Worm (Caenorhabditis elegans) whole organism, L2 larva: ENCODE measurements around the gene ZK1128.3.

ENCODE experiments used
- C34F6.9 ChIP-seq: fragments of 150-350 bp; optimal IDR thresholded peaks from 2 replicates; lab custom pipeline; 2014; ENCODE audit warnings: missing biosample characterization, missing genetic modification characterization
- F13H6.1 ChIP-seq: sonication (generic microtip); optimal IDR thresholded peaks from 2 replicates; lab custom pipeline; 2016; ENCODE audit warnings: missing genetic modification characterization, missing compliant biosample characterization
- R02D3.7 ChIP-seq: fragments of 150-350 bp; optimal IDR thresholded peaks from 2 replicates; lab custom pipeline; 2014; ENCODE audit warnings: missing biosample characterization, missing genetic modification characterization
- Y55F3AM.14 ChIP-seq: fragments of 200-800 bp; sonication (Bioruptor generic); optimal IDR thresholded peaks from 2 replicates; lab custom pipeline; 2018; ENCODE audit warnings: mild to moderate bottlenecking, missing genetic modification characterization, missing compliant biosample characterization
- ZK546.5 ChIP-seq: sonication (generic microtip); optimal IDR thresholded peaks from 2 replicates; lab custom pipeline; 2017; ENCODE audit warnings: missing biosample characterization, missing genetic modification characterization
- alr-1 ChIP-seq: fragments of 150-350 bp; optimal IDR thresholded peaks from 2 replicates; lab custom pipeline; 2014; ENCODE audit warnings: missing biosample characterization, missing genetic modification characterization
- ama-1 ChIP-seq: fragments of 150-350 bp; optimal IDR thresholded peaks from 2 replicates; lab custom pipeline; 2018; ENCODE audit warnings: inconsistent platforms
- blmp-1 ChIP-seq: sonication (generic microtip); optimal IDR thresholded peaks from 2 replicates; lab custom pipeline; 2017; ENCODE audit warnings: missing genetic modification characterization, mild to moderate bottlenecking, missing compliant biosample characterization, antibody characterized with exemption, moderate library complexity; ENCODE audit not compliant: insufficient read depth
- ceh-16 ChIP-seq: fragments of 150-350 bp; optimal IDR thresholded peaks from 2 replicates; lab custom pipeline; 2014; ENCODE audit warnings: missing biosample characterization, missing genetic modification characterization
- crh-2 ChIP-seq: sonication (generic microtip); optimal IDR thresholded peaks from 2 replicates; lab custom pipeline; 2017; ENCODE audit warnings: missing biosample characterization, missing genetic modification characterization
- dmd-4 ChIP-seq: sonication (generic microtip); optimal IDR thresholded peaks from 2 replicates; lab custom pipeline; 2017; ENCODE audit warnings: missing biosample characterization, missing genetic modification characterization
- egl-27 ChIP-seq: sonication (generic microtip); optimal IDR thresholded peaks from 3 replicates; lab custom pipeline; 2017; ENCODE audit warnings: missing biosample characterization, missing genetic modification reagents, missing genetic modification characterization
- elt-1 ChIP-seq: fragments of 150-350 bp; optimal IDR thresholded peaks from 2 replicates; lab custom pipeline; 2014; ENCODE audit warnings: missing biosample characterization, missing genetic modification characterization
- elt-3 ChIP-seq: sonication (generic microtip); optimal IDR thresholded peaks from 2 replicates; lab custom pipeline; 2017; ENCODE audit warnings: missing biosample characterization, missing genetic modification characterization
- fos-1 ChIP-seq: fragments of 150-350 bp; optimal IDR thresholded peaks from 2 replicates; lab custom pipeline; 2014; ENCODE audit warnings: missing biosample characterization, missing genetic modification characterization
- lin-11 ChIP-seq: fragments of 150-350 bp; sonication (generic microtip); optimal IDR thresholded peaks from 2 replicates; lab custom pipeline; 2014; ENCODE audit warnings: missing biosample characterization, missing genetic modification characterization, inconsistent platforms, mixed read lengths
- lsy-2 ChIP-seq, 2 experiments: fragments of 150-350 bp in 1 of 2; sonication (generic microtip) in 1 of 2; optimal IDR thresholded peaks; 2 replicates each; lab custom pipeline; 2014 to 2017; ENCODE audit warnings: missing biosample characterization in 2 of 2, missing genetic modification characterization in 2 of 2
- mab-5 ChIP-seq: fragments of 150-350 bp; optimal IDR thresholded peaks from 2 replicates; lab custom pipeline; 2014; ENCODE audit warnings: missing biosample characterization, missing genetic modification characterization
- mbf-1 ChIP-seq: sonication (generic microtip); optimal IDR thresholded peaks from 2 replicates; lab custom pipeline; 2017; ENCODE audit warnings: missing biosample characterization, missing genetic modification characterization
- mdl-1 ChIP-seq, 2 experiments: fragments of 150-350 bp in 1 of 2; sonication (generic microtip) in 1 of 2; optimal IDR thresholded peaks; 2 replicates each; lab custom pipeline; 2017; ENCODE audit warnings: missing biosample characterization in 2 of 2, missing genetic modification characterization in 2 of 2
- nhr-10 ChIP-seq: sonication (generic microtip); optimal IDR thresholded peaks from 2 replicates; lab custom pipeline; 2017; ENCODE audit warnings: missing biosample characterization, missing genetic modification characterization
- nhr-11 ChIP-seq: fragments of 150-350 bp; optimal IDR thresholded peaks from 2 replicates; lab custom pipeline; 2014; ENCODE audit warnings: missing biosample characterization, missing genetic modification characterization
- nhr-12 ChIP-seq: fragments of 150-350 bp; optimal IDR thresholded peaks from 2 replicates; lab custom pipeline; 2014; ENCODE audit warnings: missing biosample characterization, missing genetic modification characterization
- nhr-129 ChIP-seq: fragments of 150-350 bp; optimal IDR thresholded peaks from 2 replicates; lab custom pipeline; 2014; ENCODE audit warnings: missing biosample characterization, missing genetic modification characterization
- nhr-21 ChIP-seq: fragments of 150-350 bp; optimal IDR thresholded peaks from 2 replicates; lab custom pipeline; 2014; ENCODE audit warnings: missing biosample characterization, missing genetic modification characterization
- nhr-23 ChIP-seq: fragments of 150-350 bp; optimal IDR thresholded peaks from 2 replicates; lab custom pipeline; 2014; ENCODE audit warnings: missing biosample characterization, missing genetic modification reagents, missing genetic modification characterization
- nhr-237 ChIP-seq: fragments of 150-350 bp; optimal IDR thresholded peaks from 2 replicates; lab custom pipeline; 2014; ENCODE audit warnings: missing biosample characterization, missing genetic modification characterization
- nhr-6 ChIP-seq: fragments of 150-350 bp; optimal IDR thresholded peaks from 2 replicates; lab custom pipeline; 2014; ENCODE audit warnings: missing biosample characterization, missing genetic modification characterization
- peb-1 ChIP-seq: fragments of 150-350 bp; optimal IDR thresholded peaks from 2 replicates; lab custom pipeline; 2014; ENCODE audit warnings: missing biosample characterization, missing genetic modification characterization
- sem-4 ChIP-seq: fragments of 150-350 bp; optimal IDR thresholded peaks from 2 replicates; lab custom pipeline; 2014; ENCODE audit warnings: missing biosample characterization, missing genetic modification reagents, missing genetic modification characterization
- skn-1 ChIP-seq: sonication (generic microtip); optimal IDR thresholded peaks from 2 replicates; lab custom pipeline; 2017; ENCODE audit warnings: missing biosample characterization, missing genetic modification characterization
- sma-3 ChIP-seq: sonication (generic microtip); optimal IDR thresholded peaks from 2 replicates; lab custom pipeline; 2016; ENCODE audit warnings: missing genetic modification reagents, missing genetic modification characterization, missing compliant biosample characterization
- sma-9 ChIP-seq, 2 experiments: fragments of 150-350 bp in 1 of 2; sonication (generic microtip) in 1 of 2; optimal IDR thresholded peaks; 2 replicates each; lab custom pipeline; 2014 to 2016; ENCODE audit warnings: missing genetic modification characterization in 2 of 2, mild to moderate bottlenecking in 1 of 2, missing biosample characterization in 1 of 2, missing compliant biosample characterization in 1 of 2, missing genetic modification reagents in 1 of 2, moderate library complexity in 1 of 2
- unc-55 ChIP-seq: fragments of 150-350 bp; sonication (generic microtip); optimal IDR thresholded peaks from 3 replicates; lab custom pipeline; 2014; ENCODE audit warnings: missing biosample characterization, missing genetic modification reagents, missing genetic modification characterization
- unc-62 ChIP-seq: fragments of 150-350 bp; optimal IDR thresholded peaks from 2 replicates; lab custom pipeline; 2014; ENCODE audit warnings: missing biosample characterization, missing genetic modification reagents, missing genetic modification characterization
- zag-1 ChIP-seq: fragments of 150-350 bp; optimal IDR thresholded peaks from 2 replicates; lab custom pipeline; 2014; ENCODE audit warnings: missing biosample characterization, missing genetic modification characterization
- ztf-1 ChIP-seq: fragments of 200-800 bp; sonication (Bioruptor generic); conservative IDR thresholded peaks from 2 replicates; pipeline ENCODE4 v1.3.6; 2022; ENCODE audit warnings: missing genetic modification characterization, missing compliant biosample characterization
- ztf-11 ChIP-seq: sonication (generic microtip); optimal IDR thresholded peaks from 2 replicates; lab custom pipeline; 2017; ENCODE audit warnings: missing biosample characterization, missing genetic modification characterization
- ztf-4 ChIP-seq: fragments of 150-350 bp; optimal IDR thresholded peaks from 2 replicates; lab custom pipeline; 2014; ENCODE audit warnings: missing biosample characterization, missing genetic modification characterization

ZK1128.3 gene

DNA sequence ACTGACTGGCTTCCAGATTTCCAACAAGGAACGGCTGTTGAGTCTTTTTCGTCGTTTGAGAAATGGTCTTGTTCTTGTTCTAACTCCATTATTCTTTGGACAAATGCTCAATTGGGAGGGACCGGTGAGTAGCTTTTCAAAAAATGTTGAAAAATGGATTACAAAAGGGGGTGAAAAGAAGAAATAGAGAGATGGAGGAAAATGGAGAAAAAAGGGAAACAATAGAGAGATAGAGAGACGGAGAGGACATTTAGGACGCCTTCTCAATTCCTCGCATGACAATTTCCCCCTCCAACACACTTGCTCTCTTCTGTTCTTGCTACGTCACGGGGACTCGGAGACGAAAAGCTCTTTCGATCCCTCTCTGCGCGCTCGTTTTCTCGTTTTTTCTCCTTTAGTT is 34.3 kb upstream of the ZK1128.3 start (continued):
- peak in 1 of 2 experiments; percentile 56 for TF ChIP-seq mdl-1 (tag; optimal IDR thresholded peaks at IDR 0.05; lab: Kevin White, UChicago)
- TF ChIP-seq lsy-2 (tag; optimal IDR thresholded peaks at IDR 0.05; lab: Kevin White, UChicago): peak in 1 of 2 experiments; percentile 72
- no peak for TF ChIP-seq nhr-237 (tag; lab: Kevin White, UChicago)
- TF ChIP-seq dmd-4 (tag; lab: Kevin White, UChicago): no peak
- TF ChIP-seq nhr-21 (tag; lab: Kevin White, UChicago): no peak
- TF ChIP-seq egl-27: peak; percentile 25
- no peak for TF ChIP-seq nhr-10 (tag; lab: Kevin White, UChicago)
- no peak for TF ChIP-seq ztf-11
- no peak for TF ChIP-seq ztf-1 (GFP tag; lab: Robert Waterston, UW)
- no peak for TF ChIP-seq R02D3.7 (tag; lab: Kevin White, UChicago)
- TF ChIP-seq unc-62 (GFP tag; lab: Kevin White, UChicago): no peak
- TF ChIP-seq unc-55: peak; percentile 90
- no peak for TF ChIP-seq blmp-1 (tag; lab: Kevin White, UChicago)

DNA sequence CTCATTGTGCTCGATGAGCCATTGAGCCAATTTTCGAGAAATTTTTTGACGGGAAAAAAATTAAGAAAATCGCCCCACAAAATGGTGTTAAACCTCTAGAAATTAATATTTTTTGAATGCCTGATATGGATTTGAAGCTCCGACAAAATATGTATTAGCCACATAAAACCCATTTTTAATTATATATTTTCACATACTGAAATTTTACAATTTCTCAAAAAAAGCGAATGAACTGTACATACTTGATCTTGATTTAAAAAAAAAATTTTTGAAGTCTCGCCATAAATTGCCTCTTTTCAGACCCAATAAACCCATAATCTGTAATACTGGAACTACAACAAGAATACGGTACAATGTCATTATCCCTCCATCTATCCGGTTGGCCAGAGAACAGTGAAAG is 33.8 kb upstream of the ZK1128.3 start, which contains the start of gene nac-3:
Gene nac-3, plus strand, starts transcription at position 301 of the 400 bp plus-strand sequence.
- TF ChIP-seq skn-1 (tag; lab: Kevin White, UChicago) (no peak), F13H6.1 (tag; lab: Kevin White, UChicago) (no peak), dmd-4 (tag; lab: Kevin White, UChicago) (no peak), ZK546.5 (no peak), ztf-4 (tag; lab: Kevin White, UChicago) (no peak), nhr-12 (tag; lab: Kevin White, UChicago) (no peak), ama-1 (lab: Kevin White, UChicago) (no peak), zag-1 (no peak), fos-1 (tag; lab: Kevin White, UChicago) (no peak), ztf-1 (GFP tag; lab: Robert Waterston, UW) (no peak), unc-55 (no peak), peb-1 (no peak), alr-1 (tag; lab: Kevin White, UChicago) (no peak), sem-4 (tag; lab: Kevin White, UChicago) (no peak), elt-3 (no peak), ztf-11 (no peak)
- TF ChIP-seq, all 48 proteins: peak for 0

DNA sequence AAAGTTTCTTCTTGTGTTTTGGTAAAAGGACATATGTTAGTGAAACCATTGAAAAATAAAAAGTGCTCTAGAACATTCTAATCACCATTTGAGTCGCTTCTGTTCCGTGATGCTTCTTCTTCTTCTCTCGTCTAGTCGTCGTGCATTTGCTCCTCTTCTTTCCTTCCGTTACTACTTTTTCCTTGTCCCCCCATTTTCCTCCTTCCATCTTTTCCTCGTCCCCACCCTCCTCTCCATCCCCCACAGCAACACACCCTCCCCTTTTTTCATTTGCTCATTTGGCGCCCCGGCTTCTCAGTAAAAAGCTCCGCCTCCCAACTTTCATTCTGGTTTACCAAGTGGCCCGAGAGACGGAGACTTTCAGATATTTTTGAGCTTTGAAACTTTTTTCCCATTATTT is 33.0 kb upstream of the ZK1128.3 start:
- no peak for TF ChIP-seq nhr-23
- TF ChIP-seq alr-1 (tag; lab: Kevin White, UChicago): no peak
- TF ChIP-seq F13H6.1 (tag; lab: Kevin White, UChicago): peak; percentile 14
- TF ChIP-seq ceh-16: no peak
- TF ChIP-seq lsy-2 (tag; optimal IDR thresholded peaks at IDR 0.05; lab: Kevin White, UChicago): peak in 1 of 2 experiments; percentile 46
- no peak for TF ChIP-seq nhr-12 (tag; lab: Kevin White, UChicago)
- TF ChIP-seq fos-1 (tag; lab: Kevin White, UChicago): no peak
- peak; percentile 15 for TF ChIP-seq lin-11 (tag; lab: Kevin White, UChicago)
- TF ChIP-seq peb-1: no peak
- TF ChIP-seq unc-62 (GFP tag; lab: Kevin White, UChicago): no peak
- TF ChIP-seq nhr-11 (tag; lab: Kevin White, UChicago): no peak
- TF ChIP-seq mdl-1 (tag; optimal IDR thresholded peaks at IDR 0.05; lab: Kevin White, UChicago): no peak
- no peak for TF ChIP-seq mbf-1 (tag; lab: Kevin White, UChicago)
- no peak for TF ChIP-seq ztf-4 (tag; lab: Kevin White, UChicago)
- TF ChIP-seq zag-1: peak; percentile 73
- no peak for TF ChIP-seq nhr-6 (tag; lab: Kevin White, UChicago)
- no peak for TF ChIP-seq egl-27
- no peak for TF ChIP-seq ztf-1 (GFP tag; lab: Robert Waterston, UW)
- peak; percentile 9 for TF ChIP-seq Y55F3AM.14
- TF ChIP-seq nhr-129 (tag; lab: Kevin White, UChicago): peak; percentile 23
- TF ChIP-seq mab-5 (tag; lab: Kevin White, UChicago): peak; percentile 27
- peak; percentile 46 for TF ChIP-seq crh-2 (tag; lab: Kevin White, UChicago)
- TF ChIP-seq ZK546.5: no peak
- TF ChIP-seq sma-3 (GFP tag; lab: Kevin White, UChicago): no peak
- no peak for TF ChIP-seq ztf-11
- no peak for TF ChIP-seq nhr-237 (tag; lab: Kevin White, UChicago)
- no peak for TF ChIP-seq nhr-21 (tag; lab: Kevin White, UChicago)
- peak; percentile 70 for TF ChIP-seq C34F6.9 (tag; lab: Kevin White, UChicago)
- TF ChIP-seq ama-1 (lab: Kevin White, UChicago): no peak
- TF ChIP-seq sem-4 (tag; lab: Kevin White, UChicago): peak; percentile 14
- TF ChIP-seq sma-9 (GFP tag; optimal IDR thresholded peaks at IDR 0.05; lab: Kevin White, UChicago): peak; percentile 10
- TF ChIP-seq sma-9 (tag; optimal IDR thresholded peaks at IDR 0.05; lab: Kevin White, UChicago): no peak
- peak; percentile 58 for TF ChIP-seq unc-55
- TF ChIP-seq elt-1: no peak
- TF ChIP-seq nhr-10 (tag; lab: Kevin White, UChicago): no peak
